Fruit fly (Drosophila melanogaster): Measurements from ENCODE around the gene CG32022.

Gene CG32022

DNA sequence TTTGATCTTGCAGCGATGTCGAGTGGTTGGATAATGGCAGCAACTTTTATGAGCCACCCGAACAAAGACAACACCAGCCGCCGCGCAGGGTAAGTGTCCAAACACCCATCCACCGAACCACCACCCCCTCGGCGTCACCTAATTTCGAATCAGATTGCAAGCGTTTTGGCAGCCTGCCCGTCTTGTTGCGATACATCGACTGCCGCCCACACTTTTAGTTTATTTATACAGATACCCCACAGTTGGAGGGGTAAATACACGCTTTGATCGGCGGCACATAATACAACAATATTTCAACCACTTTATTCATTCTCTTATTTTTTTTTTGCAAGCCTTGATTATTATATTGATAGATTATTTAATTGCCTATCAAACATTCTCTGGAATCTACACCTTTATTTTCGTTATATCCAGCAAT is 42.0 kb upstream of the CG32022 start (continued):
- TF ChIP-seq slbo (GFP tag; IDR thresholded peaks at IDR 0.05) (peak; percentile 74), Ptx1 (GFP tag; IDR thresholded peaks at IDR 0.05) (peak; percentile 68), CG17829 (tag; optimal IDR thresholded peaks at IDR 0.05) (no peak), Myb (GFP tag; optimal IDR thresholded peaks at IDR 0.05) (no peak), Antp (GFP tag; optimal IDR thresholded peaks at IDR 0.05) (no peak), CG18764 (GFP tag; optimal IDR thresholded peaks at IDR 0.05) (no peak), ro (GFP tag; IDR thresholded peaks at IDR 0.05) (no peak), Trl (optimal IDR thresholded peaks at IDR 0.05) (no peak), Trl (GFP tag; optimal IDR thresholded peaks at IDR 0.05) (no peak), CG2116 (GFP tag; optimal IDR thresholded peaks at IDR 0.05) (no peak), CG32532 (GFP tag; IDR thresholded peaks at IDR 0.05) (peak; percentile 53; the same call in 1 of the 2 replicates), E2f1 (GFP tag; IDR thresholded peaks at IDR 0.05) (peak; percentile 32; the same call in 1 of the 2 replicates), grau (tag; optimal IDR thresholded peaks at IDR 0.05) (peak; percentile 23), stc (GFP tag; IDR thresholded peaks at IDR 0.05) (peak; percentile 67; the same call in 1 of the 2 replicates), nmo (GFP tag; optimal IDR thresholded peaks at IDR 0.05) (peak; percentile 48), CG17361 (GFP tag; IDR thresholded peaks at IDR 0.05) (peak; percentile 54; the same call in 1 of the 3 replicates), jumu (GFP tag; optimal IDR thresholded peaks at IDR 0.05) (peak; percentile 6), Rfx (GFP tag; IDR thresholded peaks at IDR 0.05) (peak; percentile 57), hbn (GFP tag; IDR thresholded peaks at IDR 0.05; ENCODE audit: partially characterized antibody) (no peak), CG34422 (GFP tag; IDR thresholded peaks at IDR 0.05) (peak; percentile 63; the same call in 2 of the 3 replicates), CG31224 (GFP tag; IDR thresholded peaks at IDR 0.05) (no peak), schlank (tag; optimal IDR thresholded peaks at IDR 0.05) (no peak), az2 (GFP tag; optimal IDR thresholded peaks at IDR 0.05) (peak; percentile 12), ham (GFP tag; IDR thresholded peaks at IDR 0.05) (no peak), CG18262 (tag; optimal IDR thresholded peaks at IDR 0.05) (peak; percentile 1), danr (GFP tag; IDR thresholded peaks at IDR 0.05) (no peak), B-H1 (GFP tag; IDR thresholded peaks at IDR 0.05) (peak; percentile 32; the same call in 2 of the 3 replicates), pum (GFP tag; optimal IDR thresholded peaks at IDR 0.05) (no peak), HLH4C (GFP tag; IDR thresholded peaks at IDR 0.05; ENCODE audit: partially characterized antibody) (0 out of 3 replicates have a peak, but pooled peaks have one; percentile 37), Poxn (GFP tag; IDR thresholded peaks at IDR 0.05) (no peak), unpg (GFP tag; optimal IDR thresholded peaks at IDR 0.05) (peak; percentile 45), CG15514 (GFP tag; optimal IDR thresholded peaks at IDR 0.05) (no peak), ranshi (GFP tag; IDR thresholded peaks at IDR 0.05) (0 out of 2 replicates have a peak, but pooled peaks have one; percentile 33), row (GFP tag; IDR thresholded peaks at IDR 0.05) (peak; percentile 76), inv (GFP tag; IDR thresholded peaks at IDR 0.05; ENCODE audit: partially characterized antibody) (no peak), CG15073 (GFP tag; optimal IDR thresholded peaks at IDR 0.05) (no peak), amos (GFP tag; IDR thresholded peaks at IDR 0.05; ENCODE audit: partially characterized antibody) (peak; percentile 33; the same call in 1 of the 2 replicates), CG33213 (GFP tag; optimal IDR thresholded peaks at IDR 0.05) (no peak), Xbp1 (GFP tag; optimal IDR thresholded peaks at IDR 0.05) (peak; percentile 52), NFAT (GFP tag; IDR thresholded peaks at IDR 0.05) (peak; percentile 41; the same call in 1 of the 2 replicates), hb (GFP tag; IDR thresholded peaks at IDR 0.05; ENCODE audit: partially characterized antibody) (0 out of 3 replicates have a peak, but pooled peaks have one; percentile 25)

dm6 chr3L:8755689-8756088 is 34.6 kb upstream of the CG32022 start, which contains the start of gene CG6576:
Gene CG6576 (plus strand): TSS chr3L:8755989.
- TF ChIP-seq cad (GFP tag; optimal IDR thresholded peaks at IDR 0.05) (no peak), CG17568 (GFP tag; optimal IDR thresholded peaks at IDR 0.05) (no peak), dan (GFP tag; IDR thresholded peaks at IDR 0.05) (no peak), CG11560 (tag; IDR thresholded peaks at IDR 0.05) (no peak), CG7839 (tag; optimal IDR thresholded peaks at IDR 0.05) (no peak), Oli (tag; optimal IDR thresholded peaks at IDR 0.05) (no peak)
